Fruit fly (Drosophila melanogaster) whole organism, embryonic: ENCODE results near the gene CG10581.
A peak's percentile ranks its signal among the peaks of the same experiment; 100 is the strongest.

ENCODE experiments used
- Atf3 ChIP-seq: fragments of 200-800 bp; sonication (Bioruptor generic); optimal IDR thresholded peaks from 3 replicates; lab custom pipeline; 2016; ENCODE audit warnings: missing biosample characterization, missing genetic modification characterization
- B-H1 ChIP-seq: fragments of 200-800 bp; sonication (Bioruptor generic); IDR thresholded peaks from 3 replicates; pipeline ENCODE4 v1.3.6; 2022; ENCODE audit warnings: missing biosample characterization, missing genetic modification characterization
- B-H2 ChIP-seq: fragments of 200-800 bp; sonication (Bioruptor generic); optimal IDR thresholded peaks from 2 replicates; lab custom pipeline; 2018; ENCODE audit warnings: missing biosample characterization, mild to moderate bottlenecking, missing genetic modification characterization
- CG1024 ChIP-seq: fragments of 200-800 bp; sonication (Bioruptor generic); IDR thresholded peaks from 2 replicates; pipeline ENCODE4 v1.3.6; 2022; ENCODE audit warnings: missing biosample characterization, missing genetic modification characterization
- CG11723 ChIP-seq: fragments of 200-800 bp; sonication (Bioruptor generic); optimal IDR thresholded peaks from 2 replicates; lab custom pipeline; 2017; ENCODE audit warnings: missing biosample characterization, mild to moderate bottlenecking, missing genetic modification characterization
- CG14860 ChIP-seq: fragments of 200-800 bp; sonication (Bioruptor generic); IDR thresholded peaks from 3 replicates; pipeline ENCODE4 v1.3.6; 2022; ENCODE audit warnings: missing biosample characterization, missing genetic modification characterization; ENCODE audit not compliant: partially characterized antibody
- CG1602 ChIP-seq: fragments of 200-800 bp; sonication (Bioruptor generic); optimal IDR thresholded peaks from 3 replicates; lab custom pipeline; 2016; ENCODE audit warnings: missing biosample characterization, missing genetic modification characterization
- CG16863 ChIP-seq: fragments of 200-800 bp; sonication (Bioruptor generic); optimal IDR thresholded peaks from 3 replicates; lab custom pipeline; 2016; ENCODE audit warnings: missing biosample characterization, missing genetic modification characterization
- CG17359 ChIP-seq: fragments of 200-800 bp; sonication (Bioruptor generic); optimal IDR thresholded peaks from 3 replicates; lab custom pipeline; 2018; ENCODE audit warnings: missing biosample characterization, mild to moderate bottlenecking, missing genetic modification characterization, moderate library complexity
- CG30403 ChIP-seq: fragments of 200-800 bp; sonication (Bioruptor generic); optimal IDR thresholded peaks from 3 replicates; lab custom pipeline; 2016; ENCODE audit warnings: missing biosample characterization, missing genetic modification characterization
- CG4282 ChIP-seq: fragments of 200-800 bp; sonication (Bioruptor generic); optimal IDR thresholded peaks from 2 replicates; lab custom pipeline; 2016; ENCODE audit warnings: missing biosample characterization, missing genetic modification characterization
- CG4404 ChIP-seq: fragments of 200-800 bp; sonication (Bioruptor generic); IDR thresholded peaks from 2 replicates; pipeline ENCODE4 v1.3.6; 2022; ENCODE audit warnings: missing biosample characterization, missing genetic modification characterization
- CG6683 ChIP-seq: fragments of 200-800 bp; sonication (Bioruptor generic); optimal IDR thresholded peaks from 2 replicates; lab custom pipeline; 2017; ENCODE audit warnings: missing biosample characterization, mild to moderate bottlenecking, missing genetic modification characterization, missing genetic modification reagents
- CG7271 ChIP-seq: fragments of 200-800 bp; sonication (Bioruptor generic); optimal IDR thresholded peaks from 2 replicates; lab custom pipeline; 2018; ENCODE audit warnings: missing biosample characterization, mild to moderate bottlenecking, missing genetic modification characterization, moderate library complexity
- CG9437 ChIP-seq: fragments of 200-800 bp; sonication (Bioruptor generic); optimal IDR thresholded peaks from 2 replicates; lab custom pipeline; 2018; ENCODE audit warnings: missing biosample characterization, mild to moderate bottlenecking, missing genetic modification characterization
- Elba2 ChIP-seq: fragments of 200-800 bp; sonication (Bioruptor generic); optimal IDR thresholded peaks from 3 replicates; lab custom pipeline; 2016; ENCODE audit warnings: missing biosample characterization, missing genetic modification characterization
- Gsc ChIP-seq: fragments of 200-800 bp; sonication (Bioruptor generic); IDR thresholded peaks from 2 replicates; pipeline ENCODE4 v1.3.6; 2022; ENCODE audit warnings: missing biosample characterization, missing genetic modification characterization
- Gug ChIP-seq: fragments of 200-800 bp; sonication (Bioruptor generic); IDR thresholded peaks from 4 replicates; pipeline ENCODE4 v1.3.6; 2022; ENCODE audit warnings: missing biosample characterization, missing genetic modification characterization
- Lpt ChIP-seq: fragments of >200 bp; optimal IDR thresholded peaks from 2 replicates; lab custom pipeline; 2018; ENCODE audit warnings: missing biosample characterization, missing genetic modification characterization
- NfI ChIP-seq: fragments of 200-800 bp; sonication (Bioruptor generic); optimal IDR thresholded peaks from 3 replicates; lab custom pipeline; 2018; ENCODE audit warnings: missing biosample characterization, mild to moderate bottlenecking, missing genetic modification characterization, moderate library complexity
- Sox102F ChIP-seq: fragments of 200-800 bp; sonication (Bioruptor generic); optimal IDR thresholded peaks from 2 replicates; lab custom pipeline; 2018; ENCODE audit warnings: missing biosample characterization, mild to moderate bottlenecking, missing genetic modification characterization, moderate library complexity
- Ssrp ChIP-seq: fragments of 200-800 bp; sonication (Bioruptor generic); optimal IDR thresholded peaks from 2 replicates; lab custom pipeline; 2018; ENCODE audit warnings: missing biosample characterization, mild to moderate bottlenecking, missing genetic modification characterization, moderate library complexity
- Tbp ChIP-seq: fragments of >200 bp; optimal IDR thresholded peaks from 2 replicates; lab custom pipeline; 2018; ENCODE audit warnings: missing biosample characterization, missing genetic modification characterization
- ac ChIP-seq: fragments of 200-800 bp; sonication (Bioruptor generic); optimal IDR thresholded peaks from 3 replicates; lab custom pipeline; 2017; ENCODE audit warnings: missing biosample characterization, mild to moderate bottlenecking, missing genetic modification characterization
- ato ChIP-seq: fragments of 200-800 bp; sonication (Bioruptor generic); IDR thresholded peaks from 2 replicates; pipeline ENCODE4 v1.3.6; 2022; ENCODE audit warnings: missing biosample characterization, missing genetic modification characterization; ENCODE audit not compliant: partially characterized antibody
- cad ChIP-seq: fragments of >200 bp; optimal IDR thresholded peaks from 2 replicates; lab custom pipeline; 2017; ENCODE audit warnings: missing biosample characterization, missing genetic modification characterization
- chm ChIP-seq: fragments of 200-800 bp; sonication (Bioruptor generic); IDR thresholded peaks from 2 replicates; pipeline ENCODE4 v1.3.6; 2022; ENCODE audit warnings: missing biosample characterization, missing genetic modification characterization
- cwo ChIP-seq: fragments of 200-800 bp; sonication (Bioruptor generic); optimal IDR thresholded peaks from 3 replicates; lab custom pipeline; 2017; ENCODE audit warnings: missing biosample characterization, missing genetic modification characterization, mild to moderate bottlenecking, moderate library complexity, missing genetic modification reagents
- en ChIP-seq: fragments of 200-800 bp; sonication (Bioruptor generic); optimal IDR thresholded peaks from 2 replicates; lab custom pipeline; 2016; ENCODE audit warnings: missing biosample characterization, missing genetic modification characterization
- esg ChIP-seq: fragments of 200-800 bp; sonication (Bioruptor generic); conservative IDR thresholded peaks from 2 replicates; pipeline ENCODE4 v1.3.6; 2022; ENCODE audit warnings: missing biosample characterization, missing genetic modification characterization
- exex ChIP-seq: fragments of 200-800 bp; sonication (Bioruptor generic); optimal IDR thresholded peaks from 4 replicates; lab custom pipeline; 2018; ENCODE audit warnings: missing biosample characterization, mild to moderate bottlenecking, missing genetic modification characterization, moderate library complexity
- grau ChIP-seq: fragments of 200-800 bp; optimal IDR thresholded peaks from 3 replicates; lab custom pipeline; 2019; ENCODE audit warnings: missing biosample characterization, mild to moderate bottlenecking, missing genetic modification characterization, moderate library complexity
- her ChIP-seq: fragments of 200-800 bp; sonication (Bioruptor generic); optimal IDR thresholded peaks from 2 replicates; lab custom pipeline; 2016; ENCODE audit warnings: missing biosample characterization, missing genetic modification characterization
- hth ChIP-seq: fragments of >200 bp; optimal IDR thresholded peaks from 2 replicates; lab custom pipeline; 2017; ENCODE audit warnings: inconsistent platforms
- ind ChIP-seq: fragments of 200-800 bp; sonication (Bioruptor generic); optimal IDR thresholded peaks from 3 replicates; lab custom pipeline; 2016; ENCODE audit warnings: missing biosample characterization, missing genetic modification characterization
- kah ChIP-seq: fragments of 200-800 bp; sonication (Bioruptor generic); optimal IDR thresholded peaks from 2 replicates; lab custom pipeline; 2018; ENCODE audit warnings: missing biosample characterization, mild to moderate bottlenecking, missing genetic modification characterization
- knrl ChIP-seq: fragments of 200-800 bp; sonication (Bioruptor generic); IDR thresholded peaks from 3 replicates; pipeline ENCODE4 v1.3.6; 2022; ENCODE audit warnings: missing biosample characterization, missing genetic modification characterization; ENCODE audit not compliant: partially characterized antibody
- lab ChIP-seq: fragments of 200-800 bp; sonication (Bioruptor generic); optimal IDR thresholded peaks from 3 replicates; lab custom pipeline; 2017; ENCODE audit warnings: missing biosample characterization, missing genetic modification characterization, mild to moderate bottlenecking, moderate library complexity, missing genetic modification reagents
- lilli ChIP-seq: fragments of 200-800 bp; sonication (Bioruptor generic); optimal IDR thresholded peaks from 3 replicates; lab custom pipeline; 2016; ENCODE audit warnings: missing biosample characterization, missing genetic modification characterization
- nau ChIP-seq: fragments of 200-800 bp; sonication (Bioruptor generic); optimal IDR thresholded peaks from 3 replicates; lab custom pipeline; 2017; ENCODE audit warnings: missing biosample characterization, mild to moderate bottlenecking, missing genetic modification characterization, missing genetic modification reagents
- pan ChIP-seq, 4 experiments: fragments of >200 bp in 3 of 4; fragments of 200-800 bp in 1 of 4; sonication (Bioruptor generic) in 1 of 4; optimal IDR thresholded peaks in 3 of 4; IDR thresholded peaks in 1 of 4; 2 replicates each; pipeline versions ENCODE4 v1.3.6 to Lab custom; 2017 to 2022; ENCODE audit warnings: missing biosample characterization in 2 of 4, missing genetic modification characterization in 2 of 4, mixed read lengths in 1 of 4
- peb ChIP-seq: fragments of 200-800 bp; sonication (Bioruptor generic); IDR thresholded peaks from 2 replicates; pipeline ENCODE4 v1.3.6; 2022; ENCODE audit warnings: missing biosample characterization, missing genetic modification characterization
- pfk ChIP-seq: fragments of 200-800 bp; sonication (Bioruptor generic); optimal IDR thresholded peaks from 2 replicates; lab custom pipeline; 2018; ENCODE audit warnings: missing biosample characterization, mild to moderate bottlenecking, missing genetic modification characterization, moderate library complexity
- pita ChIP-seq: fragments of 200-800 bp; sonication (Bioruptor generic); optimal IDR thresholded peaks from 2 replicates; lab custom pipeline; 2017; ENCODE audit warnings: missing biosample characterization, mild to moderate bottlenecking, missing genetic modification characterization
- prd ChIP-seq, 3 experiments: fragments of >200 bp in 2 of 3; fragments of 200-800 bp in 1 of 3; sonication (Bioruptor generic) in 1 of 3; optimal IDR thresholded peaks in 2 of 3; IDR thresholded peaks in 1 of 3; 2 replicates in 2 of 3; 3 replicates in 1 of 3; pipeline versions ENCODE4 v1.3.6 to Lab custom; 2017 to 2022; ENCODE audit warnings: missing biosample characterization in 1 of 3, missing genetic modification characterization in 1 of 3
- seq ChIP-seq: fragments of 200-800 bp; sonication (Bioruptor generic); IDR thresholded peaks from 2 replicates; pipeline ENCODE4 v1.3.6; 2022; ENCODE audit warnings: missing biosample characterization, missing genetic modification characterization
- sima ChIP-seq: fragments of 200-800 bp; sonication (Bioruptor generic); optimal IDR thresholded peaks from 2 replicates; lab custom pipeline; 2016; ENCODE audit warnings: missing biosample characterization, missing genetic modification characterization
- sob ChIP-seq: fragments of 200-800 bp; sonication (Bioruptor generic); IDR thresholded peaks from 2 replicates; pipeline ENCODE4 v1.3.6; 2022; ENCODE audit warnings: missing biosample characterization, missing genetic modification characterization
- usp ChIP-seq: fragments of >200 bp; optimal IDR thresholded peaks from 2 replicates; lab custom pipeline; 2017; ENCODE audit warnings: missing biosample characterization, missing genetic modification characterization
- yki ChIP-seq: fragments of >200 bp; optimal IDR thresholded peaks from 3 replicates; lab custom pipeline; 2018
- zen ChIP-seq: fragments of 200-800 bp; sonication (Bioruptor generic); optimal IDR thresholded peaks from 3 replicates; lab custom pipeline; 2018; ENCODE audit warnings: missing biosample characterization, mild to moderate bottlenecking, missing genetic modification characterization, moderate library complexity

Gene CG10581

dm6 chr3L:21053763-21054162 is 19.8 kb upstream of the CG10581 start (continued):
- no peak for TF ChIP-seq Tbp (GFP tag; lab: Kevin White, UChicago)
- peak; percentile 61 for TF ChIP-seq CG1602
- peak; percentile 25 for TF ChIP-seq CG6683 (GFP tag; lab: Kevin White, UChicago)
- TF ChIP-seq CG30403 (GFP tag; lab: Kevin White, UChicago), result peak; percentile 79
- TF ChIP-seq Lpt (GFP tag; lab: Kevin White, UChicago), result no peak
- TF ChIP-seq en (GFP tag; lab: Kevin White, UChicago), result no peak
- no peak for TF ChIP-seq hth (lab: Kevin White, UChicago)
- peak; percentile 71 for TF ChIP-seq sob
- TF ChIP-seq cwo, result peak; percentile 71
- peak; percentile 60 for TF ChIP-seq NfI (GFP tag; lab: Kevin White, UChicago)
- no peak for TF ChIP-seq her (GFP tag; lab: Kevin White, UChicago)
- peak; percentile 49 for TF ChIP-seq CG16863 (GFP tag; lab: Kevin White, UChicago)
- TF ChIP-seq zen (tag; lab: Kevin White, UChicago), result peak; percentile 52
- TF ChIP-seq nau (GFP tag; lab: Kevin White, UChicago), result peak; percentile 78
- TF ChIP-seq yki (lab: Kevin White, UChicago), result no peak
- peak; percentile 60 for TF ChIP-seq CG9437 (GFP tag; lab: Kevin White, UChicago)
- peak; percentile 69 for TF ChIP-seq peb
- TF ChIP-seq ac (GFP tag; lab: Kevin White, UChicago), result no peak
- TF ChIP-seq seq, result peak; percentile 48; the same call in 1 of the 2 replicates
- peak; percentile 55 for TF ChIP-seq chm (GFP tag; lab: Robert Waterston, UW)
- TF ChIP-seq ato (GFP tag; lab: Robert Waterston, UW), result no peak
- TF ChIP-seq sima, result no peak
- TF ChIP-seq exex (tag; lab: Kevin White, UChicago), result peak; percentile 3
- TF ChIP-seq Ssrp (tag; lab: Kevin White, UChicago), result peak; percentile 82
- TF ChIP-seq B-H1 (GFP tag; lab: Robert Waterston, UW), result peak; percentile 67
- TF ChIP-seq cad, result no peak
- peak; percentile 91 for TF ChIP-seq CG17359 (tag; lab: Kevin White, UChicago)
- no peak for TF ChIP-seq knrl (GFP tag; lab: Robert Waterston, UW)
- peak; percentile 86 for TF ChIP-seq lab (GFP tag; lab: Kevin White, UChicago)
- TF ChIP-seq CG11723 (GFP tag; lab: Kevin White, UChicago), result peak; percentile 62
- no peak for TF ChIP-seq Elba2 (GFP tag; lab: Kevin White, UChicago)
- TF ChIP-seq Atf3, result peak; percentile 63
- no peak for TF ChIP-seq pita (GFP tag; lab: Kevin White, UChicago)
- TF ChIP-seq lilli (GFP tag; lab: Kevin White, UChicago), result peak; percentile 70
- TF ChIP-seq B-H2 (GFP tag; lab: Kevin White, UChicago), result no peak
- no peak for TF ChIP-seq prd (optimal IDR thresholded peaks at IDR 0.05; lab: Kevin White, UChicago)
- TF ChIP-seq prd (GFP tag; IDR thresholded peaks at IDR 0.05; lab: Robert Waterston, UW), result peak; percentile 79
- no peak for TF ChIP-seq pan (optimal IDR thresholded peaks at IDR 0.05; lab: Kevin White, UChicago)
- peak in 1 of 2 experiments; percentile 82 for TF ChIP-seq pan (GFP tag; optimal IDR thresholded peaks at IDR 0.05 in 1 of 2, IDR thresholded peaks at IDR 0.05 in 1 of 2)
- peak; percentile 26; the same call in 1 of the 2 replicates for TF ChIP-seq CG4404 (GFP tag; lab: Robert Waterston, UW)
- peak; percentile 75 for TF ChIP-seq esg (GFP tag; lab: Robert Waterston, UW)
- TF ChIP-seq pfk (GFP tag; lab: Kevin White, UChicago), result no peak
- no peak for TF ChIP-seq CG14860 (GFP tag; lab: Robert Waterston, UW)
- TF ChIP-seq grau (tag; lab: Kevin White, UChicago), result peak; percentile 74
- TF ChIP-seq Gsc (GFP tag; lab: Robert Waterston, UW), result no peak
- peak; percentile 72 for TF ChIP-seq ind (GFP tag; lab: Kevin White, UChicago)
- TF ChIP-seq Sox102F (GFP tag; lab: Kevin White, UChicago), result peak; percentile 90
- TF ChIP-seq CG1024, result peak; percentile 54; the same call in 1 of the 2 replicates
- TF ChIP-seq Gug (GFP tag; lab: Robert Waterston, UW), result peak; percentile 46; the same call in 2 of the 4 replicates
- TF ChIP-seq CG4282 (GFP tag; lab: Kevin White, UChicago), result no peak
- no peak for TF ChIP-seq usp (GFP tag; lab: Kevin White, UChicago)
- no peak for TF ChIP-seq CG7271 (tag; lab: Kevin White, UChicago)
- peak; percentile 54 for TF ChIP-seq kah (GFP tag; lab: Kevin White, UChicago)
